In genomic region chrX:1341528-1341927, dm6 we compare ENCODE assay signal across 3 fruit fly cellular contexts.
TF ChIP-seq lines count a peak whose summit lies in the region.

Gene CG11409, minus strand, starts transcription at chrX:1341587.

- TF ChIP-seq CTCF in whole organism, embryonic (GFP tag; optimal IDR thresholded peaks at IDR 0.05; lab: Kevin White, UChicago) = no peak

TF ChIP-seq in whole organism, adult, 20 proteins besides CTCF, POLR2A, EP300 and RAD21:
- TF ChIP-seq ovo (GFP tag; optimal IDR thresholded peaks at IDR 0.05; lab: Kevin White, UChicago) (peak; percentile 74), CG14711 (tag; optimal IDR thresholded peaks at IDR 0.05; lab: Kevin White, UChicago) (no peak), CG7045 (GFP tag; optimal IDR thresholded peaks at IDR 0.05; lab: Kevin White, UChicago) (no peak), bab1 (GFP tag; optimal IDR thresholded peaks at IDR 0.05; lab: Kevin White, UChicago) (no peak), kay (GFP tag; lab: Kevin White, UChicago; ENCODE audit: borderline replicate concordance) (no peak), CG1620 (GFP tag; optimal IDR thresholded peaks at IDR 0.05; lab: Kevin White, UChicago) (no peak)
TF ChIP-seq in whole organism, adult: peak in this region for 1.

TF ChIP-seq in whole organism, embryonic, 481 proteins besides CTCF, POLR2A, EP300 and RAD21:
- TF ChIP-seq exex (tag; optimal IDR thresholded peaks at IDR 0.05; lab: Kevin White, UChicago) (no peak), sens (GFP tag; lab: Kevin White, UChicago) (peak; percentile 57), grau (tag; optimal IDR thresholded peaks at IDR 0.05; lab: Kevin White, UChicago) (peak; percentile 59), CG13123 (GFP tag; optimal IDR thresholded peaks at IDR 0.05; lab: Kevin White, UChicago) (no peak), CG17385 (GFP tag; optimal IDR thresholded peaks at IDR 0.05; lab: Kevin White, UChicago) (peak; percentile 82), CG7928 (GFP tag; optimal IDR thresholded peaks at IDR 0.05; lab: Kevin White, UChicago) (no peak), Myb (GFP tag; optimal IDR thresholded peaks at IDR 0.05; lab: Kevin White, UChicago) (peak; percentile 41), CG10543 (GFP tag; optimal IDR thresholded peaks at IDR 0.05; lab: Kevin White, UChicago) (no peak), CG1647 (GFP tag; optimal IDR thresholded peaks at IDR 0.05; lab: Kevin White, UChicago) (no peak)

TF ChIP-seq in whole organism, prepupa, 60 proteins besides CTCF, POLR2A, EP300 and RAD21:
- TF ChIP-seq esn (GFP tag; optimal IDR thresholded peaks at IDR 0.05; lab: Kevin White, UChicago) = peak; percentile 37
- peak; percentile 28 for TF ChIP-seq acj6 (GFP tag; optimal IDR thresholded peaks at IDR 0.05; lab: Kevin White, UChicago)
- TF ChIP-seq cyc (GFP tag; optimal IDR thresholded peaks at IDR 0.05; lab: Kevin White, UChicago) = peak; percentile 5
- TF ChIP-seq CG3032 (tag; optimal IDR thresholded peaks at IDR 0.05; lab: Kevin White, UChicago) = peak; percentile 2
- TF ChIP-seq Hr39 (GFP tag; optimal IDR thresholded peaks at IDR 0.05; lab: Kevin White, UChicago) = peak; percentile 36
- TF ChIP-seq fd85E (GFP tag; optimal IDR thresholded peaks at IDR 0.05; lab: Kevin White, UChicago) = no peak
- TF ChIP-seq Met (GFP tag; optimal IDR thresholded peaks at IDR 0.05; lab: Kevin White, UChicago) = no peak
- peak; percentile 30 for TF ChIP-seq CG31627 (GFP tag; optimal IDR thresholded peaks at IDR 0.05; lab: Kevin White, UChicago)
- no peak for TF ChIP-seq Gug (GFP tag; IDR thresholded peaks at IDR 0.05; lab: Robert Waterston, UW)
TF ChIP-seq in whole organism, prepupa: peak in this region for 6.
